Worm (Caenorhabditis elegans) whole organism, mixed stage, embryonic: ENCODE measurements around the gene cyp-33C8.

Source experiments
- M03D4.4 ChIP-seq: sonication (generic microtip); optimal IDR thresholded peaks from 2 replicates; lab custom pipeline; 2017; ENCODE audit warnings: mild to moderate bottlenecking, missing genetic modification characterization, missing compliant biosample characterization
- bed-3 ChIP-seq: fragments of 200-800 bp; sonication (Bioruptor generic); optimal IDR thresholded peaks from 3 replicates; lab custom pipeline; 2018; ENCODE audit warnings: mild to moderate bottlenecking, missing genetic modification characterization, moderate library complexity, missing compliant biosample characterization
- blmp-1 ChIP-seq: fragments of 150-350 bp; optimal IDR thresholded peaks from 2 replicates; lab custom pipeline; 2014; ENCODE audit warnings: missing biosample characterization, missing genetic modification characterization
- ceh-39 ChIP-seq: fragments of 150-350 bp; optimal IDR thresholded peaks from 2 replicates; lab custom pipeline; 2014; ENCODE audit warnings: missing biosample characterization, missing genetic modification characterization
- ceh-43 ChIP-seq: fragments of 200-800 bp; sonication (Bioruptor generic); optimal IDR thresholded peaks from 2 replicates; lab custom pipeline; 2018; ENCODE audit warnings: mild to moderate bottlenecking, missing genetic modification characterization, moderate library complexity, missing compliant biosample characterization
- ceh-83 ChIP-seq: fragments of 200-800 bp; sonication (Bioruptor generic); optimal IDR thresholded peaks from 2 replicates; lab custom pipeline; 2018; ENCODE audit warnings: mild to moderate bottlenecking, missing genetic modification characterization, missing compliant biosample characterization
- ces-1 ChIP-seq: fragments of 150-350 bp; optimal IDR thresholded peaks from 2 replicates; lab custom pipeline; 2014; ENCODE audit warnings: missing biosample characterization, missing genetic modification reagents, missing genetic modification characterization
- drap-1 ChIP-seq: fragments of 200-800 bp; sonication (Bioruptor generic); optimal IDR thresholded peaks from 3 replicates; lab custom pipeline; 2018; ENCODE audit warnings: mild to moderate bottlenecking, missing genetic modification characterization, missing compliant biosample characterization
- elt-1 ChIP-seq: sonication (generic microtip); optimal IDR thresholded peaks from 2 replicates; lab custom pipeline; 2017; ENCODE audit warnings: missing genetic modification characterization, mild to moderate bottlenecking, missing compliant biosample characterization, antibody characterized with exemption, moderate library complexity, borderline replicate concordance; ENCODE audit not compliant: insufficient read depth
- elt-3 ChIP-seq: fragments of 150-350 bp; optimal IDR thresholded peaks from 2 replicates; lab custom pipeline; 2014; ENCODE audit warnings: missing biosample characterization, missing genetic modification characterization
- flh-1 ChIP-seq: fragments of 200-800 bp; sonication (Bioruptor generic); optimal IDR thresholded peaks from 2 replicates; lab custom pipeline; 2018; ENCODE audit warnings: mild to moderate bottlenecking, missing genetic modification characterization, moderate library complexity, missing compliant biosample characterization
- ham-2 ChIP-seq: fragments of 200-800 bp; sonication (Bioruptor generic); optimal IDR thresholded peaks from 2 replicates; lab custom pipeline; 2018; ENCODE audit warnings: mild to moderate bottlenecking, missing genetic modification characterization, missing compliant biosample characterization
- hlh-1 ChIP-seq: fragments of 150-350 bp; optimal IDR thresholded peaks from 2 replicates; lab custom pipeline; 2014; ENCODE audit warnings: missing biosample characterization, missing genetic modification reagents, missing genetic modification characterization
- lin-13 ChIP-seq: fragments of 150-350 bp; optimal IDR thresholded peaks from 2 replicates; lab custom pipeline; 2014; ENCODE audit warnings: missing biosample characterization, missing genetic modification characterization
- lin-32 ChIP-seq: fragments of 200-800 bp; sonication (Bioruptor generic); optimal IDR thresholded peaks from 2 replicates; lab custom pipeline; 2018; ENCODE audit warnings: mild to moderate bottlenecking, missing genetic modification characterization, missing compliant biosample characterization
- lsy-2 ChIP-seq: fragments of 150-350 bp; optimal IDR thresholded peaks from 2 replicates; lab custom pipeline; 2014; ENCODE audit warnings: missing biosample characterization, missing genetic modification characterization
- mab-5 ChIP-seq: fragments of 150-350 bp; optimal IDR thresholded peaks from 2 replicates; lab custom pipeline; 2014; ENCODE audit warnings: missing biosample characterization, missing genetic modification characterization
- nhr-12 ChIP-seq: fragments of 150-350 bp; optimal IDR thresholded peaks from 2 replicates; lab custom pipeline; 2014; ENCODE audit warnings: missing biosample characterization, missing genetic modification characterization
- nhr-2 ChIP-seq: fragments of 150-350 bp; optimal IDR thresholded peaks from 2 replicates; lab custom pipeline; 2014; ENCODE audit warnings: missing biosample characterization, missing genetic modification characterization
- nhr-237 ChIP-seq: fragments of 150-350 bp; optimal IDR thresholded peaks from 2 replicates; lab custom pipeline; 2014; ENCODE audit warnings: missing biosample characterization, missing genetic modification characterization
- nhr-76 ChIP-seq: sonication (generic microtip); optimal IDR thresholded peaks from 2 replicates; lab custom pipeline; 2017; ENCODE audit warnings: missing biosample characterization, missing genetic modification characterization
- pha-4 ChIP-seq: fragments of 150-350 bp; optimal IDR thresholded peaks from 2 replicates; lab custom pipeline; 2018; ENCODE audit warnings: missing biosample characterization, missing genetic modification reagents, missing genetic modification characterization
- sem-2 ChIP-seq: fragments of 200-800 bp; sonication (Bioruptor generic); optimal IDR thresholded peaks from 2 replicates; lab custom pipeline; 2018; ENCODE audit warnings: mild to moderate bottlenecking, missing genetic modification characterization, missing compliant biosample characterization
- snpc-4 ChIP-seq: fragments of 150-350 bp; optimal IDR thresholded peaks from 2 replicates; lab custom pipeline; 2014; ENCODE audit warnings: missing biosample characterization, missing genetic modification characterization
- sptf-1 ChIP-seq: sonication (generic microtip); optimal IDR thresholded peaks from 2 replicates; lab custom pipeline; 2017; ENCODE audit warnings: mild to moderate bottlenecking, missing genetic modification characterization, moderate library complexity, missing compliant biosample characterization
- tbx-8 ChIP-seq: fragments of 200-800 bp; sonication (Bioruptor generic); optimal IDR thresholded peaks from 2 replicates; lab custom pipeline; 2018; ENCODE audit warnings: mild to moderate bottlenecking, missing genetic modification characterization, moderate library complexity, missing compliant biosample characterization
- unc-120 ChIP-seq: sonication (generic microtip); optimal IDR thresholded peaks from 2 replicates; lab custom pipeline; 2017; ENCODE audit warnings: missing genetic modification characterization, missing compliant biosample characterization; ENCODE audit not compliant: poor library complexity, severe bottlenecking
- unc-39 ChIP-seq: fragments of 150-350 bp; optimal IDR thresholded peaks from 2 replicates; lab custom pipeline; 2014; ENCODE audit warnings: missing biosample characterization, missing genetic modification characterization
- unc-62 ChIP-seq: fragments of 150-350 bp; optimal IDR thresholded peaks from 2 replicates; lab custom pipeline; 2014; ENCODE audit warnings: missing biosample characterization, missing genetic modification reagents, missing genetic modification characterization
- zip-8 ChIP-seq: fragments of 150-350 bp; optimal IDR thresholded peaks from 2 replicates; lab custom pipeline; 2014; ENCODE audit warnings: missing biosample characterization, missing genetic modification characterization
- ztf-11 ChIP-seq: fragments of 150-350 bp; optimal IDR thresholded peaks from 2 replicates; lab custom pipeline; 2014; ENCODE audit warnings: missing biosample characterization, missing genetic modification characterization

The cyp-33C8 gene

ce11 chrV:3832661-3833060 is 29.3 kb upstream of the cyp-33C8 start:
- TF ChIP-seq blmp-1 (tag; lab: Kevin White, UChicago) = no peak

DNA sequence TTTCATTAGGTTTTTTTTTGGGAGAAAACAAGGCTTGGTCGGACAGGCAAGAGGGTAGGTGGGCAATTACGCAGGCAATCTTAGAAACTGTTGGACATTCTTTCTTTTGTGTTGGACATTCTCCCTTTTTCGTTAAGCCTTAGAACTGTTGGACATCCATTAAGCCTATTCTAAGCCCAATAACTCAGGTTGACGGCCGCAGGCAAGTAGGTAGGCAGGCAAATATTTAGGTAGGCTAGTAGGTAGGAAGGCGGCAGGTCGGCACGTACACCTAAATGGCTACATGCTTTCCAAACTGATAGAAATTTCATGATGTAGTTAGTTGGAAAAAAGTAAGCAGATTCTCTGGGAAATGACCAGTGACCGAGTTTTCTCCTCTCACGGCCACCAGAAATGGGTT is 28.8 kb upstream of the cyp-33C8 start:
- no peak for TF ChIP-seq ceh-39 (tag; lab: Kevin White, UChicago)
- no peak for TF ChIP-seq hlh-1
- TF ChIP-seq nhr-12 (tag; lab: Kevin White, UChicago) = no peak
- no peak for TF ChIP-seq ceh-83 (GFP tag; lab: Kevin White, UChicago)
- no peak for TF ChIP-seq nhr-237
- no peak for TF ChIP-seq nhr-2 (tag; lab: Kevin White, UChicago)
- no peak for TF ChIP-seq elt-3 (tag; lab: Kevin White, UChicago)
- TF ChIP-seq elt-1 (tag; lab: Kevin White, UChicago) = no peak
- no peak for TF ChIP-seq nhr-76 (tag; lab: Kevin White, UChicago)
- no peak for TF ChIP-seq unc-62
- TF ChIP-seq M03D4.4 (tag; lab: Kevin White, UChicago) = no peak
- no peak for TF ChIP-seq zip-8 (tag; lab: Kevin White, UChicago)
- no peak for TF ChIP-seq sptf-1 (tag; lab: Kevin White, UChicago)
- TF ChIP-seq snpc-4 (tag; lab: Kevin White, UChicago) = no peak

DNA sequence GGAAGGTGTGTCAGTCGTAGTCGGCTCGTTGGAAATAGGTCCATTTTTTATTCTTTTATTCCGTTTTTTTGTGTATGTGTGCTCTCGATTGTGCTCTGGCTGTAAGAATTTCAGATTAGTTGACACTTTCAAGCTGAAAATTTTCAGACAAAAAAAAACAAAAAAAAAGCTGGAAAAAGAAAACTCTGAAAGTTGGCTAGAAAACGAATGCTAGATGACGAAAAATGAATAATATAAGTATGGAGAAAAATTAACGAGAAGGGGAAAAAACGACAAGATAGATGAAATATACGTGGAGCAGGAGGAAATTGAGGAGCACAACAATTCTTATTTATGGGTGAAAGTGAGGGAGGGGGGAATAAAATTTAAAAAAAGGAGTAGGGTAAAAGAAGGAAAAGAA is 28.3 kb upstream of the cyp-33C8 start, which contains the start of gene H10D18.5:
TSS of gene H10D18.5 (minus strand) at position 101 of the 400 bp plus-strand sequence.
- no peak for TF ChIP-seq mab-5 (tag; lab: Kevin White, UChicago)
- TF ChIP-seq zip-8 (tag; lab: Kevin White, UChicago) = no peak
- no peak for TF ChIP-seq tbx-8
- TF ChIP-seq ztf-11 = no peak
- TF ChIP-seq ham-2 (GFP tag; lab: Kevin White, UChicago) = no peak
- TF ChIP-seq flh-1 (GFP tag; lab: Kevin White, UChicago) = no peak
- no peak for TF ChIP-seq ces-1 (GFP tag; lab: Kevin White, UChicago)
- TF ChIP-seq bed-3 = no peak
- TF ChIP-seq unc-39 (tag; lab: Kevin White, UChicago) = no peak
- no peak for TF ChIP-seq pha-4
- TF ChIP-seq lsy-2 (tag; lab: Kevin White, UChicago) = no peak
- no peak for TF ChIP-seq lin-13
- TF ChIP-seq snpc-4 (tag; lab: Kevin White, UChicago) = no peak
- TF ChIP-seq sem-2 (GFP tag; lab: Kevin White, UChicago) = no peak
- no peak for TF ChIP-seq hlh-1
- no peak for TF ChIP-seq ceh-43 (GFP tag; lab: Kevin White, UChicago)

DNA sequence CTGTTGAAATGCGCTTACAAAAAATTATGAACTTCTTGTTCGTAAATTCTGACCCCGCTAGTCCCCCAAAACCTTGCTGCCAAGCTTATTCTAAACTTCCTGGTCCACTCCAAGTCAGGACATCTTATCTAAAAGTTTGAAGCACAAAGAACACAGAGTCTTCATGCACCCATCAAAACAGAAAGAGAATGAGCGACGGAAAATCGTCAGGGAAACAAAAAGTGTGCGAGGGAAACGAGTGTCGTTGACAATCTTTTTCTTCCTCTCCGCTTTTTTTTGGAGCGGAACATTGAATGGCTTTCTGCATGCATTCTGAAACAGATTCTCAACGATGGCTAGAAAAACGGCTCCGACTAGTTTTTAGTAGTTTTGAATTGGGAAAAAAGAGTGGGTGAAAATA is 21.8 kb upstream of the cyp-33C8 start:
- TF ChIP-seq nhr-2 (tag; lab: Kevin White, UChicago) (no peak), elt-1 (tag; lab: Kevin White, UChicago) (no peak), bed-3 (no peak), blmp-1 (tag; lab: Kevin White, UChicago) (no peak), flh-1 (GFP tag; lab: Kevin White, UChicago) (no peak), nhr-76 (tag; lab: Kevin White, UChicago) (no peak), pha-4 (no peak), zip-8 (tag; lab: Kevin White, UChicago) (no peak), ztf-11 (no peak), elt-3 (tag; lab: Kevin White, UChicago) (no peak), lsy-2 (tag; lab: Kevin White, UChicago) (no peak)

- TF ChIP-seq elt-1 (tag; lab: Kevin White, UChicago) (no peak), lsy-2 (tag; lab: Kevin White, UChicago) (no peak), tbx-8 (no peak)
- TF ChIP-seq, all 35 proteins: peak for 0
Observed at ce11 chrV:3820875-3821274, 17.5 kb upstream of the cyp-33C8 start.

DNA sequence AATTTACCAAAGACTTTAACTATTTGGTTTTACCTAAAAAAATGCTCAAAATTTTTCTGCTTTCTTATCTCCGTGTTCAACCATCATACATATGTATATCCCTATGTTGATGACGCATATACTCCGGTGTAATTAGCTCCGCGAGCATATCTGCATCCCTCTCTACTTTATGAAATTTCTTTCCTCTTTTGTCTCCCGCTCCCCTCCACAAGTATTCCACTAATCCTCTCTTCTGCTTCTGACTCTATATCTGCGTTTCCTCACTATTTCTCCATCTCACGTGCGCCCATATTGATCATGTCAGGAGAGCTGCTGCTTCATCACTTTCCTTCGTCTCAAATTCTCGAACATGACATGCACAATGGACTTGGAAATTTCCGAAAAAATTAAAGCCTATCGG is 11.6 kb upstream of the cyp-33C8 start, which contains the start of gene H10D18.1:
TSS of gene H10D18.1 (plus strand) at position 277 of the 400 bp plus-strand sequence.
- TF ChIP-seq ces-1 (GFP tag; lab: Kevin White, UChicago) (peak; percentile 22), snpc-4 (tag; lab: Kevin White, UChicago) (no peak)

ce11 chrV:3814009-3814408 is 10.7 kb upstream of the cyp-33C8 start:
- TF ChIP-seq flh-1 (GFP tag; lab: Kevin White, UChicago) (no peak), pha-4 (no peak), elt-3 (tag; lab: Kevin White, UChicago) (no peak), nhr-12 (tag; lab: Kevin White, UChicago) (no peak), blmp-1 (tag; lab: Kevin White, UChicago) (no peak), ces-1 (GFP tag; lab: Kevin White, UChicago) (no peak), sptf-1 (tag; lab: Kevin White, UChicago) (no peak), hlh-1 (no peak), snpc-4 (tag; lab: Kevin White, UChicago) (no peak), nhr-237 (no peak), bed-3 (no peak), zip-8 (tag; lab: Kevin White, UChicago) (no peak), ceh-39 (tag; lab: Kevin White, UChicago) (no peak), unc-120 (tag; lab: Kevin White, UChicago) (no peak), M03D4.4 (tag; lab: Kevin White, UChicago) (no peak), unc-39 (tag; lab: Kevin White, UChicago) (no peak), drap-1 (GFP tag; lab: Kevin White, UChicago) (no peak), lin-32 (GFP tag; lab: Kevin White, UChicago) (no peak), nhr-2 (tag; lab: Kevin White, UChicago) (no peak)
